Worm (Caenorhabditis elegans) whole organism, L4/young adult: ENCODE results near the gene cyp-35B3.

Experiments used
- W03F9.2 ChIP-seq: fragments of 150-350 bp; optimal IDR thresholded peaks from 2 replicates; lab custom pipeline; 2014; ENCODE audit warnings: missing biosample characterization, missing genetic modification characterization
- him-1 ChIP-seq: sonication (generic microtip); optimal IDR thresholded peaks from 2 replicates; lab custom pipeline; 2016; ENCODE audit warnings: missing genotype, missing genetic modification reagents, missing genetic modification characterization, missing compliant biosample characterization

DNA sequence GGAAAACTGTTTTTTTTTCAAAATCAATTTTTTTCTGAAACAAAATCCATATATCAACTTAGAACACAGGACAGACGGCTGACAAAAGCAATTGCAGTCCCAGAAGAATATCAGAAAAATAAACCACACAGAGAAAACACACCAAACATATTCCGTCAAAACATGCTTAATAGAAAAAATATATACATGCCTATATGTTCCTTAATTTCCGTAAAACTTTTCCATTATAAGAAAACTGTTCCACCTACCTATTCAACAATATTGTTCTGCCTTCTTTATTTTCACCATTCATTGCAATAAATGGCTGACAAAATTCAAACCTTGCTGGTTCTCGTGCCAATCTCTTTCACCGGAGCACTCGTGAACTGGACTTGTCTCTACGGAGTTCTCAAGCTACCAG, 13.8 kb upstream of the cyp-35B3 start, which contains the start of gene srx-63:
- TF ChIP-seq him-1 = no peak
- no peak for TF ChIP-seq W03F9.2 (tag; lab: Kevin White, UChicago)
